Worm (Caenorhabditis elegans) whole organism, L4/young adult: ENCODE results near the gene clec-230.

Source experiments
- W03F9.2 ChIP-seq: fragments of 150-350 bp; optimal IDR thresholded peaks from 2 replicates; lab custom pipeline; 2014; ENCODE audit warnings: missing biosample characterization, missing genetic modification characterization
- dao-5 ChIP-seq: sonication (generic microtip); optimal IDR thresholded peaks from 2 replicates; lab custom pipeline; 2016; ENCODE audit warnings: missing genotype, missing genetic modification characterization, moderate library complexity, missing compliant biosample characterization
- him-1 ChIP-seq: sonication (generic microtip); optimal IDR thresholded peaks from 2 replicates; lab custom pipeline; 2016; ENCODE audit warnings: missing genotype, missing genetic modification reagents, missing genetic modification characterization, missing compliant biosample characterization

The clec-230 gene

ce11 chrV:15349044-15349443 lies at the start of gene clec-230:
Gene clec-230 (minus strand): TSS chrV:15349144.
- no peak for TF ChIP-seq W03F9.2 (tag; lab: Kevin White, UChicago)
- TF ChIP-seq him-1 (tag; lab: Kevin White, UChicago): no peak
- no peak for TF ChIP-seq dao-5 (tag; lab: Kevin White, UChicago)

ce11 chrV:15398728-15399127 lies 49.8 kb upstream of the clec-230 start, which contains the start of gene fbxa-199:
Gene fbxa-199 (minus strand): TSS chrV:15398828.
- TF ChIP-seq him-1 (tag; lab: Kevin White, UChicago) (no peak), dao-5 (tag; lab: Kevin White, UChicago) (no peak), W03F9.2 (tag; lab: Kevin White, UChicago) (no peak)

- TF ChIP-seq dao-5 (tag; lab: Kevin White, UChicago) (no peak), W03F9.2 (tag; lab: Kevin White, UChicago) (no peak), him-1 (tag; lab: Kevin White, UChicago) (no peak)
Measured at ce11 chrV:15397139-15397538, 48.2 kb upstream of the clec-230 start.

ce11 chrV:15395347-15395746 lies 46.4 kb upstream of the clec-230 start, which contains the start of gene cyb-3:
Gene cyb-3 (plus strand): TSS chrV:15395696.
- TF ChIP-seq him-1 (tag; lab: Kevin White, UChicago) (no peak), W03F9.2 (tag; lab: Kevin White, UChicago) (no peak), dao-5 (tag; lab: Kevin White, UChicago) (no peak)

ce11 chrV:15394906-15395305 lies 46.0 kb upstream of the clec-230 start, which contains the start of gene T06E6.1:
Gene T06E6.1 (minus strand): TSS chrV:15394961.
- TF ChIP-seq dao-5 (tag; lab: Kevin White, UChicago) (no peak), W03F9.2 (tag; lab: Kevin White, UChicago) (no peak), him-1 (tag; lab: Kevin White, UChicago) (no peak)

- TF ChIP-seq W03F9.2 (tag; lab: Kevin White, UChicago): no peak
- TF ChIP-seq him-1 (tag; lab: Kevin White, UChicago): no peak
- no peak for TF ChIP-seq dao-5 (tag; lab: Kevin White, UChicago)
Measured at ce11 chrV:15392064-15392463, 43.1 kb upstream of the clec-230 start.

ce11 chrV:15388820-15389384 lies 40.0 kb upstream of the clec-230 start, which contains the start of gene srh-170:
Gene srh-170 (minus strand): TSS chrV:15388870.
- no peak for TF ChIP-seq dao-5 (tag; lab: Kevin White, UChicago)

- TF ChIP-seq him-1 (tag; lab: Kevin White, UChicago) (no peak), W03F9.2 (tag; lab: Kevin White, UChicago) (no peak), dao-5 (tag; lab: Kevin White, UChicago) (no peak)
Measured at ce11 chrV:15384733-15385132, 35.8 kb upstream of the clec-230 start, which contains the start of gene str-102. Gene str-102 (plus strand): TSS chrV:15385033.

ce11 chrV:15383739-15384138 lies 34.8 kb upstream of the clec-230 start, which contains the start of gene str-88:
Gene str-88 (minus strand): TSS chrV:15383839.
- TF ChIP-seq W03F9.2 (tag; lab: Kevin White, UChicago) (no peak), dao-5 (tag; lab: Kevin White, UChicago) (no peak), him-1 (tag; lab: Kevin White, UChicago) (no peak)

- TF ChIP-seq W03F9.2 (tag; lab: Kevin White, UChicago) (no peak), dao-5 (tag; lab: Kevin White, UChicago) (no peak), him-1 (tag; lab: Kevin White, UChicago) (no peak)
Measured at ce11 chrV:15380857-15381256, 31.9 kb upstream of the clec-230 start, which contains the start of gene dhs-23. Gene dhs-23 (plus strand): TSS chrV:15381219.

- TF ChIP-seq W03F9.2 (tag; lab: Kevin White, UChicago) (no peak), him-1 (tag; lab: Kevin White, UChicago) (no peak), dao-5 (tag; lab: Kevin White, UChicago) (no peak)
Measured at ce11 chrV:15379817-15380216, 30.9 kb upstream of the clec-230 start, which contains the start of gene srh-251. Gene srh-251 (minus strand): TSS chrV:15379917.

- no peak for TF ChIP-seq dao-5 (tag; lab: Kevin White, UChicago)
- no peak for TF ChIP-seq him-1 (tag; lab: Kevin White, UChicago)
- no peak for TF ChIP-seq W03F9.2 (tag; lab: Kevin White, UChicago)
Measured at ce11 chrV:15377903-15378302, 29.0 kb upstream of the clec-230 start, which contains the start of gene srh-122. Gene srh-122 (minus strand): TSS chrV:15378003.

- TF ChIP-seq him-1 (tag; lab: Kevin White, UChicago): no peak
Measured at ce11 chrV:15376223-15376622, 27.3 kb upstream of the clec-230 start, which contains the start of gene srh-52. Gene srh-52 (minus strand): TSS chrV:15376323.

- TF ChIP-seq dao-5 (tag; lab: Kevin White, UChicago): no peak
- TF ChIP-seq him-1 (tag; lab: Kevin White, UChicago): no peak
- TF ChIP-seq W03F9.2 (tag; lab: Kevin White, UChicago): no peak
Measured at ce11 chrV:15369707-15370106, 20.8 kb upstream of the clec-230 start, which contains the start of gene nhr-269. Gene nhr-269 (minus strand): TSS chrV:15369807.
